Worm (Caenorhabditis elegans): ENCODE data around the gene C05E11.2.

C05E11.2 gene

DNA sequence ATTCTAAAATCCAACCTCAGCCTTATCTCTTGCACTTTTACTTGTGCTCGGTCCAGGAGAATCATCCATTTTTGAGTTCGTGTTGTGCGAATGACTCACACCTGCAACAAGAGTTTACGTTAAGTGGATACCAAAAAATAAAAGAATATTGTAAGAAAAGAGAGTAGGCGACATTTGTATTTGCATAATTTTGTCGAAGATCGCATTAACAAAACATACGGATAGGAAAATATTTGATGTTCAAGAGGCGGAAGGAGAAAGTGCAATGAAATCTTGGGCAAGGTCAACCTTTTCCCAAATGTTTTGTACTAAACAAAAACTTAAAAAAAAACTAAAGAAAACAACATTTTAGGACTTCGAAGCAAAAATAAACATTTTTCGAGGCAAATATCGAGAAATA, 19.1 kb downstream of the C05E11.2 start, which contains the start of gene spat-3:
TSS of gene spat-3 (minus strand) at position 101 of the 400 bp plus-strand sequence.
- TF ChIP-seq nhr-179 (tag; optimal IDR thresholded peaks at IDR 0.05) (no peak), K12H6.12 (tag; optimal IDR thresholded peaks at IDR 0.05) (no peak), let-526 (GFP tag; IDR thresholded peaks at IDR 0.05) (no peak), dox-1 (GFP tag; IDR thresholded peaks at IDR 0.05) (no peak), B0019.2 (GFP tag; conservative IDR thresholded peaks at IDR 0.05) (no peak), hrde-1 (tag; optimal IDR thresholded peaks at IDR 0.05; ENCODE audit: borderline replicate concordance) (no peak), mxl-1 (tag; optimal IDR thresholded peaks at IDR 0.05) (no peak), madf-6 (GFP tag; IDR thresholded peaks at IDR 0.05) (no peak), lin-40 (tag; optimal IDR thresholded peaks at IDR 0.05) (no peak), lag-1 (GFP tag; IDR thresholded peaks at IDR 0.05) (no peak), C06A6.2 (GFP tag; conservative IDR thresholded peaks at IDR 0.05) (no peak), mel-28 (tag; optimal IDR thresholded peaks at IDR 0.05; ENCODE audit: borderline replicate concordance) (no peak), B0261.1 (tag; optimal IDR thresholded peaks at IDR 0.05) (no peak), ceh-40 (GFP tag; IDR thresholded peaks at IDR 0.05) (no peak), die-1 (tag; optimal IDR thresholded peaks at IDR 0.05) (no peak), nhr-120 (GFP tag; IDR thresholded peaks at IDR 0.05) (no peak), him-1 (tag; optimal IDR thresholded peaks at IDR 0.05) (no peak), zfh-2 (GFP tag; conservative IDR thresholded peaks at IDR 0.05) (no peak)

- TF ChIP-seq C06A6.2 (GFP tag; conservative IDR thresholded peaks at IDR 0.05) (peak; percentile 90), B0035.1 (tag; optimal IDR thresholded peaks at IDR 0.05) (peak; percentile 22), F10E7.11 (tag; optimal IDR thresholded peaks at IDR 0.05) (peak; percentile 80), K12H6.12 (tag; optimal IDR thresholded peaks at IDR 0.05) (peak; percentile 78), ztf-18 (tag; optimal IDR thresholded peaks at IDR 0.05) (peak; percentile 70), rcor-1 (GFP tag; IDR thresholded peaks at IDR 0.05) (peak; percentile 85), zim-3 (tag; optimal IDR thresholded peaks at IDR 0.05) (peak; percentile 64), lir-1 (GFP tag; conservative IDR thresholded peaks at IDR 0.05) (peak; percentile 99), egl-44 (GFP tag; IDR thresholded peaks at IDR 0.05) (peak; percentile 78), ceh-27 (GFP tag; optimal IDR thresholded peaks at IDR 0.05) (peak; percentile 89), hmg-20 (GFP tag; IDR thresholded peaks at IDR 0.05) (peak; percentile 31; the same call in 1 of the 2 replicates), madf-6 (GFP tag; IDR thresholded peaks at IDR 0.05) (0 out of 2 replicates have a peak, but pooled peaks have one; percentile 46), akir-1 (GFP tag; optimal IDR thresholded peaks at IDR 0.05) (peak; percentile 92), Y79H2A.3 (GFP tag; conservative IDR thresholded peaks at IDR 0.05) (0 out of 2 replicates have a peak, but pooled peaks have one; percentile 48), tlf-1 (GFP tag; optimal IDR thresholded peaks at IDR 0.05) (peak; percentile 84), B0261.1 (tag; optimal IDR thresholded peaks at IDR 0.05) (peak; percentile 38), B0336.3 (GFP tag; IDR thresholded peaks at IDR 0.05) (peak; percentile 98), ekl-4 (GFP tag; IDR thresholded peaks at IDR 0.05) (peak; percentile 85), ceh-79 (tag; optimal IDR thresholded peaks at IDR 0.05) (peak; percentile 72), dox-1 (GFP tag; IDR thresholded peaks at IDR 0.05) (peak; percentile 97), gei-17 (GFP tag; optimal IDR thresholded peaks at IDR 0.05) (peak; percentile 81), Y53G8AR.9 (GFP tag; conservative IDR thresholded peaks at IDR 0.05) (peak; percentile 88), ccch-3 (GFP tag; optimal IDR thresholded peaks at IDR 0.05) (peak; percentile 17), athp-1 (tag; optimal IDR thresholded peaks at IDR 0.05) (peak; percentile 82), sptf-2 (GFP tag; optimal IDR thresholded peaks at IDR 0.05) (peak; percentile 67), tbp1 (GFP tag; optimal IDR thresholded peaks at IDR 0.05) (peak; percentile 70), lin-54 (GFP tag; optimal IDR thresholded peaks at IDR 0.05) (peak; percentile 79), F52B5.7 (tag; optimal IDR thresholded peaks at IDR 0.05) (peak; percentile 85), nhr-90 (tag; optimal IDR thresholded peaks at IDR 0.05) (peak; percentile 31), F33H1.4 (GFP tag; IDR thresholded peaks at IDR 0.05) (peak; percentile 31), chd-7 (tag; optimal IDR thresholded peaks at IDR 0.05) (peak; percentile 98), cebp-1 (GFP tag; IDR thresholded peaks at IDR 0.05) (peak; percentile 75), cebp-1 (tag; optimal IDR thresholded peaks at IDR 0.05) (peak; percentile 95), lsl-1 (GFP tag; optimal IDR thresholded peaks at IDR 0.05) (peak; percentile 22), let-526 (GFP tag; IDR thresholded peaks at IDR 0.05) (0 out of 2 replicates have a peak, but pooled peaks have one; percentile 30)
These were observed 19.7 kb downstream of the C05E11.2 start for ce11 chrX:4606389-4606880.
